Worm (Caenorhabditis elegans) whole organism, late embryonic: ENCODE results near the gene W05B10.6.

ENCODE experiments used
- C08G9.2 ChIP-seq: sonication (generic microtip); optimal IDR thresholded peaks from 2 replicates; lab custom pipeline; 2016; ENCODE audit warnings: mild to moderate bottlenecking, missing genetic modification characterization, moderate library complexity, missing compliant biosample characterization
- Y22D7AL.16 ChIP-seq: sonication (generic microtip); optimal IDR thresholded peaks from 2 replicates; lab custom pipeline; 2016; ENCODE audit warnings: missing genetic modification characterization, missing compliant biosample characterization
- ama-1 ChIP-seq: fragments of 150-350 bp; optimal IDR thresholded peaks from 2 replicates; lab custom pipeline; 2014
- ceh-45 ChIP-seq: fragments of 200-800 bp; sonication (Bioruptor generic); IDR thresholded peaks from 2 replicates; pipeline ENCODE4 v1.3.6; 2022; ENCODE audit warnings: missing genetic modification reagents, missing genetic modification characterization, missing compliant biosample characterization
- che-1 ChIP-seq: sonication (generic microtip); optimal IDR thresholded peaks from 2 replicates; lab custom pipeline; 2016; ENCODE audit warnings: mild to moderate bottlenecking, missing genetic modification characterization, missing compliant biosample characterization
- lin-11 ChIP-seq: fragments of 200-800 bp; sonication (Bioruptor generic); optimal IDR thresholded peaks from 2 replicates; lab custom pipeline; 2018; ENCODE audit warnings: mild to moderate bottlenecking, missing genetic modification characterization, missing compliant biosample characterization
- odd-2 ChIP-seq: sonication (generic microtip); optimal IDR thresholded peaks from 2 replicates; lab custom pipeline; 2017; ENCODE audit warnings: antibody characterized with exemption, mild to moderate bottlenecking, missing genetic modification characterization, missing compliant biosample characterization
- pha-4 ChIP-seq: fragments of 150-350 bp; optimal IDR thresholded peaks from 2 replicates; lab custom pipeline; 2018; ENCODE audit warnings: missing biosample characterization, missing genetic modification reagents, missing genetic modification characterization
- sdc-2 ChIP-seq: sonication (generic microtip); optimal IDR thresholded peaks from 2 replicates; lab custom pipeline; 2016; ENCODE audit warnings: missing genotype, missing genetic modification characterization, missing compliant biosample characterization
- sox-4 ChIP-seq: sonication (generic microtip); optimal IDR thresholded peaks from 2 replicates; lab custom pipeline; 2017; ENCODE audit warnings: mild to moderate bottlenecking, missing genetic modification characterization, inconsistent platforms, missing compliant biosample characterization
- ztf-16 ChIP-seq: sonication (generic microtip); optimal IDR thresholded peaks from 2 replicates; lab custom pipeline; 2017; ENCODE audit warnings: missing genetic modification characterization, missing compliant biosample characterization

ce11 chrV:12676299-12676698 lies 18.3 kb upstream of the W05B10.6 start:
- no peak for TF ChIP-seq sox-4 (tag; lab: Kevin White, UChicago)
- TF ChIP-seq C08G9.2: no peak
- TF ChIP-seq odd-2 (tag; lab: Kevin White, UChicago): no peak
- TF ChIP-seq che-1 (tag; lab: Kevin White, UChicago): no peak
- TF ChIP-seq ama-1 (lab: Kevin White, UChicago): no peak
- TF ChIP-seq ztf-16 (tag; lab: Kevin White, UChicago): no peak
- no peak for TF ChIP-seq lin-11 (tag; lab: Kevin White, UChicago)
- no peak for TF ChIP-seq pha-4
- no peak for TF ChIP-seq sdc-2 (tag; lab: Kevin White, UChicago)
- no peak for TF ChIP-seq ceh-45 (GFP tag; lab: Robert Waterston, UW)
- no peak for TF ChIP-seq Y22D7AL.16 (tag; lab: Kevin White, UChicago)
